Fruit fly (Drosophila melanogaster) whole organism, prepupa: Measurements from ENCODE around the gene CG12951.

Experiments used
- Blimp-1 ChIP-seq: fragments of 200-800 bp; sonication (Bioruptor generic); optimal IDR thresholded peaks from 3 replicates; lab custom pipeline; 2017; ENCODE audit warnings: missing biosample characterization, missing genetic modification characterization, mild to moderate bottlenecking, moderate library complexity, missing genetic modification reagents
- CG10631 ChIP-seq: fragments of 200-800 bp; sonication (Bioruptor generic); optimal IDR thresholded peaks from 2 replicates; lab custom pipeline; 2016; ENCODE audit warnings: missing biosample characterization, missing genetic modification characterization
- CG10669 ChIP-seq: fragments of 200-800 bp; sonication (Bioruptor generic); optimal IDR thresholded peaks from 3 replicates; lab custom pipeline; 2018; ENCODE audit warnings: missing biosample characterization, mild to moderate bottlenecking, missing genetic modification characterization, moderate library complexity
- CG11762 ChIP-seq: fragments of 200-800 bp; sonication (Bioruptor generic); optimal IDR thresholded peaks from 3 replicates; lab custom pipeline; 2016; ENCODE audit warnings: missing biosample characterization, missing genetic modification characterization; ENCODE audit not compliant: insufficient read depth
- CG11902 ChIP-seq: fragments of 200-800 bp; sonication (Bioruptor generic); optimal IDR thresholded peaks from 3 replicates; lab custom pipeline; 2016; ENCODE audit warnings: missing biosample characterization, missing genetic modification characterization
- CG15336 ChIP-seq: fragments of 200-800 bp; sonication (Bioruptor generic); IDR thresholded peaks from 2 replicates; pipeline ENCODE4 v1.3.6; 2022; ENCODE audit warnings: missing biosample characterization, missing genetic modification characterization
- CG1621 ChIP-seq: fragments of 200-800 bp; sonication (Bioruptor generic); optimal IDR thresholded peaks from 3 replicates; lab custom pipeline; 2018; ENCODE audit warnings: missing biosample characterization, mild to moderate bottlenecking, missing genetic modification characterization
- CG16779 ChIP-seq: fragments of 200-800 bp; sonication (Bioruptor generic); optimal IDR thresholded peaks from 3 replicates; lab custom pipeline; 2017; ENCODE audit warnings: missing biosample characterization, mild to moderate bottlenecking, missing genetic modification characterization
- CG31627 ChIP-seq: fragments of 200-800 bp; sonication (Bioruptor generic); optimal IDR thresholded peaks from 3 replicates; lab custom pipeline; 2016; ENCODE audit warnings: missing biosample characterization, missing genetic modification characterization
- CG32006 ChIP-seq: fragments of 200-800 bp; sonication (Bioruptor generic); optimal IDR thresholded peaks from 3 replicates; lab custom pipeline; 2017; ENCODE audit warnings: missing biosample characterization, mild to moderate bottlenecking, missing genetic modification characterization
- CG34406 ChIP-seq: fragments of 200-800 bp; sonication (Bioruptor generic); optimal IDR thresholded peaks from 3 replicates; lab custom pipeline; 2016; ENCODE audit warnings: missing biosample characterization, missing genetic modification characterization
- CG3919 ChIP-seq: fragments of 200-800 bp; sonication (Bioruptor generic); optimal IDR thresholded peaks from 3 replicates; lab custom pipeline; 2016; ENCODE audit warnings: missing biosample characterization, missing genetic modification characterization
- CG4318 ChIP-seq: fragments of 200-800 bp; sonication (Bioruptor generic); optimal IDR thresholded peaks from 3 replicates; lab custom pipeline; 2017; ENCODE audit warnings: missing biosample characterization, mild to moderate bottlenecking, missing genetic modification characterization
- CG6163 ChIP-seq: fragments of 200-800 bp; sonication (Bioruptor generic); IDR thresholded peaks from 3 replicates; pipeline ENCODE4 v1.3.6; 2022; ENCODE audit warnings: missing biosample characterization, missing genetic modification characterization
- CG6276 ChIP-seq: fragments of 200-800 bp; sonication (Bioruptor generic); optimal IDR thresholded peaks from 2 replicates; lab custom pipeline; 2017; ENCODE audit warnings: missing biosample characterization, mild to moderate bottlenecking, missing genetic modification characterization
- CG6808 ChIP-seq: fragments of 200-800 bp; sonication (Bioruptor generic); optimal IDR thresholded peaks from 3 replicates; lab custom pipeline; 2017; ENCODE audit warnings: missing biosample characterization, missing genetic modification characterization, mild to moderate bottlenecking, moderate library complexity, missing genetic modification reagents
- CG6854 ChIP-seq: fragments of 200-800 bp; sonication (Bioruptor generic); optimal IDR thresholded peaks from 2 replicates; lab custom pipeline; 2017; ENCODE audit warnings: missing biosample characterization, mild to moderate bottlenecking, missing genetic modification characterization
- CG7368 ChIP-seq: fragments of 200-800 bp; sonication (Bioruptor generic); optimal IDR thresholded peaks from 3 replicates; lab custom pipeline; 2016; ENCODE audit warnings: missing biosample characterization, missing genetic modification characterization
- CG8119 ChIP-seq: fragments of 200-800 bp; sonication (Bioruptor generic); IDR thresholded peaks from 3 replicates; pipeline ENCODE4 v1.3.6; 2022; ENCODE audit warnings: missing biosample characterization, missing genetic modification characterization
- CG8319 ChIP-seq: fragments of 200-800 bp; sonication (Bioruptor generic); optimal IDR thresholded peaks from 3 replicates; lab custom pipeline; 2016; ENCODE audit warnings: missing biosample characterization, missing genetic modification characterization
- CG8632 ChIP-seq: fragments of 200-800 bp; sonication (Bioruptor generic); optimal IDR thresholded peaks from 3 replicates; lab custom pipeline; 2016; ENCODE audit warnings: missing biosample characterization, missing genetic modification characterization
- CG9139 ChIP-seq: fragments of 200-800 bp; sonication (Bioruptor generic); optimal IDR thresholded peaks from 3 replicates; lab custom pipeline; 2017; ENCODE audit warnings: missing biosample characterization, mild to moderate bottlenecking, missing genetic modification characterization
- Eip75B ChIP-seq: fragments of 200-800 bp; sonication (Bioruptor generic); optimal IDR thresholded peaks from 3 replicates; lab custom pipeline; 2016; ENCODE audit warnings: missing biosample characterization, missing genetic modification characterization
- Eip78C ChIP-seq: fragments of 200-800 bp; sonication (Bioruptor generic); peaks from one replicate; lab custom pipeline; 2016; ENCODE audit warnings: missing biosample characterization, missing genetic modification characterization
- Eip93F ChIP-seq: fragments of 200-800 bp; sonication (Bioruptor generic); optimal IDR thresholded peaks from 2 replicates; lab custom pipeline; 2016; ENCODE audit warnings: missing biosample characterization, mild to moderate bottlenecking, missing genetic modification characterization
- Ets96B ChIP-seq: fragments of 200-800 bp; optimal IDR thresholded peaks from 2 replicates; lab custom pipeline; 2019; ENCODE audit warnings: missing biosample characterization, mild to moderate bottlenecking, missing genetic modification characterization, moderate library complexity
- Gug ChIP-seq: fragments of 200-800 bp; sonication (Bioruptor generic); IDR thresholded peaks from 2 replicates; pipeline ENCODE4 v1.3.6; 2022; ENCODE audit warnings: missing biosample characterization, missing genetic modification characterization
- Hr39 ChIP-seq: fragments of 200-800 bp; sonication (Bioruptor generic); optimal IDR thresholded peaks from 2 replicates; lab custom pipeline; 2016; ENCODE audit warnings: missing biosample characterization, missing genetic modification characterization
- Hr4 ChIP-seq: fragments of 200-800 bp; sonication (Bioruptor generic); optimal IDR thresholded peaks from 3 replicates; lab custom pipeline; 2016; ENCODE audit warnings: missing biosample characterization, missing genetic modification characterization
- Lpt ChIP-seq: fragments of 200-800 bp; sonication (Bioruptor generic); optimal IDR thresholded peaks from 3 replicates; lab custom pipeline; 2016; ENCODE audit warnings: missing biosample characterization, missing genetic modification characterization
- Met ChIP-seq: fragments of 200-800 bp; sonication (Bioruptor generic); optimal IDR thresholded peaks from 3 replicates; lab custom pipeline; 2016; ENCODE audit warnings: missing biosample characterization, missing genetic modification characterization
- Smox ChIP-seq: fragments of 200-800 bp; sonication (Bioruptor generic); optimal IDR thresholded peaks from 3 replicates; lab custom pipeline; 2016; ENCODE audit warnings: missing biosample characterization, missing genetic modification characterization
- Sox102F ChIP-seq: fragments of 200-800 bp; sonication (Bioruptor generic); optimal IDR thresholded peaks from 2 replicates; lab custom pipeline; 2016; ENCODE audit warnings: missing biosample characterization, mild to moderate bottlenecking, missing genetic modification characterization
- Sox15 ChIP-seq: fragments of 200-800 bp; sonication (Bioruptor generic); optimal IDR thresholded peaks from 3 replicates; lab custom pipeline; 2016; ENCODE audit warnings: missing biosample characterization, missing genetic modification characterization
- achi ChIP-seq: fragments of 200-800 bp; sonication (Bioruptor generic); optimal IDR thresholded peaks from 3 replicates; lab custom pipeline; 2016; ENCODE audit warnings: missing biosample characterization, missing genetic modification characterization
- acj6 ChIP-seq: fragments of 200-800 bp; sonication (Bioruptor generic); optimal IDR thresholded peaks from 3 replicates; lab custom pipeline; 2016; ENCODE audit warnings: missing biosample characterization, missing genetic modification characterization
- cyc ChIP-seq: fragments of 200-800 bp; sonication (Bioruptor generic); optimal IDR thresholded peaks from 3 replicates; lab custom pipeline; 2016; ENCODE audit warnings: missing biosample characterization, missing genetic modification characterization
- dac ChIP-seq: fragments of 200-800 bp; sonication (Bioruptor generic); optimal IDR thresholded peaks from 2 replicates; lab custom pipeline; 2017; ENCODE audit warnings: missing biosample characterization, mild to moderate bottlenecking, missing genetic modification characterization
- dsx ChIP-seq: fragments of 200-800 bp; optimal IDR thresholded peaks from 3 replicates; lab custom pipeline; 2019; ENCODE audit warnings: missing biosample characterization, mild to moderate bottlenecking, missing genetic modification characterization, moderate library complexity; ENCODE audit not compliant: poor library complexity, severe bottlenecking
- fd59A ChIP-seq: fragments of 200-800 bp; sonication (Bioruptor generic); optimal IDR thresholded peaks from 2 replicates; lab custom pipeline; 2017; ENCODE audit warnings: missing biosample characterization, mild to moderate bottlenecking, missing genetic modification characterization, missing genetic modification reagents
- fd85E ChIP-seq: fragments of 200-800 bp; sonication (Bioruptor generic); optimal IDR thresholded peaks from 3 replicates; lab custom pipeline; 2016; ENCODE audit warnings: missing biosample characterization, missing genetic modification characterization
- lz ChIP-seq: fragments of 200-800 bp; sonication (Bioruptor generic); optimal IDR thresholded peaks from 3 replicates; lab custom pipeline; 2016; ENCODE audit warnings: missing biosample characterization, missing genetic modification characterization
- net ChIP-seq: fragments of 200-800 bp; sonication (Bioruptor generic); optimal IDR thresholded peaks from 3 replicates; lab custom pipeline; 2016; ENCODE audit warnings: missing biosample characterization, missing genetic modification characterization
- pdm3 ChIP-seq: fragments of 200-800 bp; sonication (Bioruptor generic); optimal IDR thresholded peaks from 3 replicates; lab custom pipeline; 2016; ENCODE audit warnings: missing biosample characterization, missing genetic modification characterization
- spab ChIP-seq: fragments of 200-800 bp; sonication (Bioruptor generic); optimal IDR thresholded peaks from 2 replicates; lab custom pipeline; 2017; ENCODE audit warnings: missing biosample characterization, mild to moderate bottlenecking, missing genetic modification characterization, missing genetic modification reagents
- ss ChIP-seq, 2 experiments: fragments of 200-800 bp; sonication (Bioruptor generic); optimal IDR thresholded peaks; 2 replicates in 1 of 2; 3 replicates in 1 of 2; lab custom pipeline; 2017 to 2018; ENCODE audit warnings: mild to moderate bottlenecking in 2 of 2, missing biosample characterization in 2 of 2, missing genetic modification characterization in 2 of 2, moderate library complexity in 1 of 2
- topi ChIP-seq: fragments of 200-800 bp; sonication (Bioruptor generic); optimal IDR thresholded peaks from 3 replicates; lab custom pipeline; 2016; ENCODE audit warnings: missing biosample characterization, missing genetic modification characterization
- vri ChIP-seq: fragments of 200-800 bp; sonication (Bioruptor generic); optimal IDR thresholded peaks from 3 replicates; lab custom pipeline; 2016; ENCODE audit warnings: missing biosample characterization, mild to moderate bottlenecking, missing genetic modification characterization

CG12951 gene

DNA sequence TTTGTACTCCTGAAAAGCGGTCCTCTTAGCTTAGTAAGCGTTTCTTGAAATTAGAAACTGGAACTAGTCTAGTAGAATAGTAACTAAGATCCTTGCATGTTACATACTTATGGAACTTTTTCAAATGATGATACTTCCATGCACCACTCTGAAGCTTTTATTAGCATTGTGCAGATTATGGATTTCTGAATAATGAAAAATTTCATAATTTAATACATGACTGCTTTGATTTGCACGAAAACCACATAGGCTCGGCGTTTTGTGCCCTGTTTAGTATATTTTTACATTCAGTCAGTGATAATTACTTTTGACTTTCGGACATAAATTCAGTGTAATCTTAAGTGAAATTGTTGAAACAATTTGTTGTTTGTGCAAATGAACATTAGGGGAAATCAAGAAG lies 25.1 kb upstream of the CG12951 start, which contains the start of gene CG43675:
TSS of gene CG43675 (plus strand) at position 301 of the 400 bp plus-strand sequence.
- TF ChIP-seq CG31627 (GFP tag; lab: Kevin White, UChicago) (no peak), Eip75B (GFP tag; lab: Kevin White, UChicago) (no peak), CG3919 (GFP tag; lab: Kevin White, UChicago) (no peak), fd85E (no peak), Blimp-1 (GFP tag; lab: Kevin White, UChicago) (no peak), spab (no peak), CG8119 (no peak), Hr39 (GFP tag; lab: Kevin White, UChicago) (no peak), Sox15 (no peak), CG1621 (tag; lab: Kevin White, UChicago) (no peak), lz (GFP tag; lab: Kevin White, UChicago) (no peak)

DNA sequence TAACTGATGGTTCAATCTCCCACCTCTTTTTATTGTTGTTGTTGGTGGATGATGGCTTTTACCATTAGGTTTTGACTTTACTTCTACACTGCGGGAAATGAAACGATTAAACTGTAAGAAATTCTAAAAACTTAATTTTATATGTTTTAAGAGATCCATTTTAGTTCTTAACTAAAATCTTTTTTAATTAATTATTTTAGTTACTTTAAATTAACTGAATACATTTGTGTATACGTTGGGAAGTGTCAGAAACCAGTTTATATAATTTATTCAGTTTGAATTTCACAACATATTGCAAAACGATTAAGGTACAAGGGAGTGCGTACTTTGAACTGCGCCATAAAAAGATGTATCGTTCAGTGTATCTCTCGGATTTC lies 23.1 kb upstream of the CG12951 start:
- TF ChIP-seq Eip78C (GFP tag; lab: Kevin White, UChicago) (peak; percentile 98), Sox102F (GFP tag; lab: Kevin White, UChicago) (peak; percentile 84), dsx (GFP tag; lab: Kevin White, UChicago) (peak; percentile 55), achi (GFP tag; lab: Kevin White, UChicago) (peak; percentile 88), CG10669 (GFP tag; lab: Kevin White, UChicago) (peak; percentile 85), net (GFP tag; lab: Kevin White, UChicago) (peak; percentile 85), vri (peak; percentile 41), CG6854 (GFP tag; lab: Kevin White, UChicago) (peak; percentile 62), Gug (GFP tag; lab: Robert Waterston, UW) (no peak), lz (GFP tag; lab: Kevin White, UChicago) (peak; percentile 82), CG34406 (GFP tag; lab: Kevin White, UChicago) (peak; percentile 88), CG6276 (GFP tag; lab: Kevin White, UChicago) (peak; percentile 92), CG10631 (peak; percentile 87), Eip93F (GFP tag; lab: Kevin White, UChicago) (peak; percentile 90), Sox15 (peak; percentile 64), CG8632 (peak; percentile 89), CG7368 (GFP tag; lab: Kevin White, UChicago) (peak; percentile 77), CG31627 (GFP tag; lab: Kevin White, UChicago) (peak; percentile 74), Smox (GFP tag; lab: Kevin White, UChicago) (peak; percentile 87), Hr4 (peak; percentile 89), Lpt (GFP tag; lab: Kevin White, UChicago) (peak; percentile 81), CG1621 (tag; lab: Kevin White, UChicago) (no peak), acj6 (GFP tag; lab: Kevin White, UChicago) (peak; percentile 90), CG6808 (GFP tag; lab: Kevin White, UChicago) (peak; percentile 72), Ets96B (peak; percentile 87), topi (GFP tag; lab: Kevin White, UChicago) (peak; percentile 85), CG9139 (GFP tag; lab: Kevin White, UChicago) (peak; percentile 44), ss (GFP tag; optimal IDR thresholded peaks at IDR 0.05; lab: Kevin White, UChicago) (peak; percentile 66 to 80), Blimp-1 (GFP tag; lab: Kevin White, UChicago) (peak; percentile 72), CG32006 (GFP tag; lab: Kevin White, UChicago) (peak; percentile 96), CG15336 (no peak), dac (GFP tag; lab: Kevin White, UChicago) (peak; percentile 81), CG16779 (tag; lab: Kevin White, UChicago) (peak; percentile 80), fd59A (GFP tag; lab: Kevin White, UChicago) (peak; percentile 72), CG8319 (GFP tag; lab: Kevin White, UChicago) (peak; percentile 75), CG6163 (GFP tag; lab: Robert Waterston, UW) (no peak), CG3919 (GFP tag; lab: Kevin White, UChicago) (peak; percentile 90), CG4318 (GFP tag; lab: Kevin White, UChicago) (peak; percentile 91), CG8119 (no peak), Eip75B (GFP tag; lab: Kevin White, UChicago) (peak; percentile 78), CG11902 (peak; percentile 77), cyc (GFP tag; lab: Kevin White, UChicago) (peak; percentile 85), Hr39 (GFP tag; lab: Kevin White, UChicago) (peak; percentile 71), pdm3 (GFP tag; lab: Kevin White, UChicago) (peak; percentile 81), Met (GFP tag; lab: Kevin White, UChicago) (peak; percentile 88), CG11762 (GFP tag; lab: Kevin White, UChicago) (peak; percentile 88)
